Fruit fly (Drosophila melanogaster) whole organism, embryonic: ENCODE data around the gene ric8a.
A peak's percentile ranks its signal among the peaks of the same experiment; 100 is the strongest.

Source experiments
- Atf3 ChIP-seq: fragments of 200-800 bp; sonication (Bioruptor generic); optimal IDR thresholded peaks from 3 replicates; lab custom pipeline; 2016; ENCODE audit warnings: missing biosample characterization, missing genetic modification characterization
- BtbVII ChIP-seq: fragments of 200-800 bp; sonication (Bioruptor generic); optimal IDR thresholded peaks from 3 replicates; lab custom pipeline; 2017; ENCODE audit warnings: missing biosample characterization, mild to moderate bottlenecking, missing genetic modification characterization
- CG1233 ChIP-seq: fragments of 200-800 bp; sonication (Bioruptor generic); optimal IDR thresholded peaks from 4 replicates; lab custom pipeline; 2018; ENCODE audit warnings: missing biosample characterization, mild to moderate bottlenecking, missing genetic modification characterization
- CG12659 ChIP-seq: fragments of 200-800 bp; sonication (Bioruptor generic); optimal IDR thresholded peaks from 3 replicates; lab custom pipeline; 2017; ENCODE audit warnings: mild to moderate bottlenecking, missing biosample characterization, missing genetic modification reagents, missing genetic modification characterization
- CG12744 ChIP-seq: fragments of 200-800 bp; sonication (Bioruptor generic); optimal IDR thresholded peaks from 2 replicates; lab custom pipeline; 2016; ENCODE audit warnings: missing biosample characterization, missing genetic modification characterization
- CG14014 ChIP-seq: fragments of 200-800 bp; sonication (Bioruptor generic); IDR thresholded peaks from 2 replicates; pipeline ENCODE4 v1.3.6; 2022; ENCODE audit warnings: missing biosample characterization, missing genetic modification characterization
- CG1603 ChIP-seq: fragments of 200-800 bp; sonication (Bioruptor generic); optimal IDR thresholded peaks from 2 replicates; lab custom pipeline; 2019; ENCODE audit warnings: missing biosample characterization, mild to moderate bottlenecking, missing genetic modification characterization, moderate library complexity
- CG17361 ChIP-seq: fragments of 200-800 bp; sonication (Bioruptor generic); IDR thresholded peaks from 3 replicates; pipeline ENCODE4 v1.3.6; 2022; ENCODE audit warnings: missing biosample characterization, missing genetic modification characterization
- CG18011 ChIP-seq: fragments of 200-800 bp; sonication (Bioruptor generic); optimal IDR thresholded peaks from 2 replicates; lab custom pipeline; 2017; ENCODE audit warnings: missing biosample characterization, missing genetic modification characterization, mild to moderate bottlenecking, moderate library complexity, missing genotype
- CG18599 ChIP-seq: fragments of 200-800 bp; sonication (Bioruptor generic); optimal IDR thresholded peaks from 3 replicates; lab custom pipeline; 2017; ENCODE audit warnings: missing biosample characterization, missing genetic modification characterization, mild to moderate bottlenecking, moderate library complexity, missing genetic modification reagents
- CG30403 ChIP-seq: fragments of 200-800 bp; sonication (Bioruptor generic); optimal IDR thresholded peaks from 3 replicates; lab custom pipeline; 2016; ENCODE audit warnings: missing biosample characterization, missing genetic modification characterization
- CG8765 ChIP-seq: fragments of 200-800 bp; sonication (Bioruptor generic); IDR thresholded peaks from 2 replicates; pipeline ENCODE4 v1.3.6; 2022; ENCODE audit warnings: missing biosample characterization, missing genetic modification characterization
- CG9727 ChIP-seq: fragments of 200-800 bp; sonication (Bioruptor generic); optimal IDR thresholded peaks from 3 replicates; lab custom pipeline; 2017; ENCODE audit warnings: missing biosample characterization, mild to moderate bottlenecking, missing genetic modification characterization
- CG9817 ChIP-seq: fragments of 200-800 bp; sonication (Bioruptor generic); optimal IDR thresholded peaks from 2 replicates; lab custom pipeline; 2018; ENCODE audit warnings: missing biosample characterization, mild to moderate bottlenecking, missing genetic modification characterization, moderate library complexity
- CG9932 ChIP-seq: fragments of 200-800 bp; sonication (Bioruptor generic); IDR thresholded peaks from 2 replicates; pipeline ENCODE4 v1.3.6; 2022; ENCODE audit warnings: missing biosample characterization, missing genetic modification characterization
- CHES-1-like ChIP-seq: fragments of 200-800 bp; sonication (Bioruptor generic); optimal IDR thresholded peaks from 2 replicates; lab custom pipeline; 2016; ENCODE audit warnings: missing biosample characterization, missing genetic modification characterization
- D19A ChIP-seq: fragments of 200-800 bp; optimal IDR thresholded peaks from 3 replicates; lab custom pipeline; 2019; ENCODE audit warnings: missing biosample characterization, mild to moderate bottlenecking, missing genetic modification characterization, moderate library complexity
- D19B ChIP-seq: fragments of 200-800 bp; sonication (Bioruptor generic); optimal IDR thresholded peaks from 2 replicates; lab custom pipeline; 2017; ENCODE audit warnings: missing biosample characterization, mild to moderate bottlenecking, missing genetic modification characterization
- Dbx ChIP-seq: fragments of 200-800 bp; sonication (Bioruptor generic); IDR thresholded peaks from 3 replicates; pipeline ENCODE4 v1.3.6; 2022; ENCODE audit warnings: missing biosample characterization, missing genetic modification characterization
- Fer3 ChIP-seq: fragments of 200-800 bp; sonication (Bioruptor generic); optimal IDR thresholded peaks from 2 replicates; lab custom pipeline; 2018; ENCODE audit warnings: missing biosample characterization, mild to moderate bottlenecking, missing genetic modification characterization, moderate library complexity
- HHEX ChIP-seq: fragments of 200-800 bp; sonication (Bioruptor generic); optimal IDR thresholded peaks from 3 replicates; lab custom pipeline; 2017; ENCODE audit warnings: missing biosample characterization, mild to moderate bottlenecking, missing genetic modification characterization, missing genetic modification reagents
- HmgD ChIP-seq: fragments of 200-800 bp; sonication (Bioruptor generic); optimal IDR thresholded peaks from 3 replicates; lab custom pipeline; 2016; ENCODE audit warnings: missing biosample characterization, missing genetic modification characterization
- Hr51 ChIP-seq, 2 experiments: fragments of 200-800 bp; sonication (Bioruptor generic); optimal IDR thresholded peaks; 2 replicates in 1 of 2; 3 replicates in 1 of 2; lab custom pipeline; 2016 to 2018; ENCODE audit warnings: missing biosample characterization in 2 of 2, missing genetic modification characterization in 2 of 2, mild to moderate bottlenecking in 1 of 2, moderate library complexity in 1 of 2
- Hr78 ChIP-seq, 2 experiments: fragments of 200-800 bp in 1 of 2; fragments of >200 bp in 1 of 2; sonication (Bioruptor generic) in 1 of 2; optimal IDR thresholded peaks; 2 replicates each; lab custom pipeline; 2017 to 2019; ENCODE audit warnings: missing biosample characterization in 2 of 2, missing genetic modification characterization in 2 of 2, mild to moderate bottlenecking in 1 of 2, moderate library complexity in 1 of 2
- Lpt ChIP-seq: fragments of >200 bp; optimal IDR thresholded peaks from 2 replicates; lab custom pipeline; 2018; ENCODE audit warnings: missing biosample characterization, missing genetic modification characterization
- Med ChIP-seq: fragments of 200-800 bp; sonication (Bioruptor generic); peaks from one replicate; lab custom pipeline; 2016; ENCODE audit warnings: missing biosample characterization, missing genetic modification characterization, mild to moderate bottlenecking, inconsistent platforms, moderate library complexity
- Poxn ChIP-seq: fragments of 200-800 bp; sonication (Bioruptor generic); IDR thresholded peaks from 2 replicates; pipeline ENCODE4 v1.3.6; 2022; ENCODE audit warnings: missing biosample characterization, missing genetic modification characterization
- Six4 ChIP-seq: fragments of 200-800 bp; sonication (Bioruptor generic); optimal IDR thresholded peaks from 2 replicates; lab custom pipeline; 2016; ENCODE audit warnings: missing biosample characterization, missing genetic modification characterization
- Sox100B ChIP-seq: fragments of 200-800 bp; sonication (Bioruptor generic); optimal IDR thresholded peaks from 3 replicates; lab custom pipeline; 2018; ENCODE audit warnings: missing biosample characterization, mild to moderate bottlenecking, missing genetic modification characterization
- Ssrp ChIP-seq: fragments of 200-800 bp; sonication (Bioruptor generic); optimal IDR thresholded peaks from 2 replicates; lab custom pipeline; 2018; ENCODE audit warnings: missing biosample characterization, mild to moderate bottlenecking, missing genetic modification characterization, moderate library complexity
- Xbp1 ChIP-seq: fragments of 200-800 bp; sonication (Bioruptor generic); optimal IDR thresholded peaks from 3 replicates; lab custom pipeline; 2016; ENCODE audit warnings: missing biosample characterization, mild to moderate bottlenecking, missing genetic modification characterization
- al ChIP-seq: fragments of 200-800 bp; sonication (Bioruptor generic); IDR thresholded peaks from 2 replicates; pipeline ENCODE4 v1.3.6; 2022; ENCODE audit warnings: missing biosample characterization, missing genetic modification characterization
- az2 ChIP-seq: fragments of 200-800 bp; sonication (Bioruptor generic); optimal IDR thresholded peaks from 3 replicates; lab custom pipeline; 2016; ENCODE audit warnings: missing biosample characterization, missing genetic modification characterization
- chif ChIP-seq, 2 experiments: fragments of 200-800 bp; sonication (Bioruptor generic); optimal IDR thresholded peaks; 3 replicates each; lab custom pipeline; 2016; ENCODE audit warnings: missing biosample characterization in 2 of 2, missing genetic modification characterization in 2 of 2
- croc ChIP-seq: fragments of 200-800 bp; sonication (Bioruptor generic); conservative IDR thresholded peaks from 3 replicates; pipeline ENCODE4 v1.3.6; 2022; ENCODE audit warnings: missing biosample characterization, missing genetic modification characterization
- fd64A ChIP-seq: fragments of 200-800 bp; sonication (Bioruptor generic); optimal IDR thresholded peaks from 3 replicates; lab custom pipeline; 2018; ENCODE audit warnings: missing biosample characterization, mild to moderate bottlenecking, missing genetic modification characterization
- ftz-f1 ChIP-seq: fragments of 200-800 bp; sonication (Bioruptor generic); optimal IDR thresholded peaks from 2 replicates; lab custom pipeline; 2016; ENCODE audit warnings: missing biosample characterization, missing genetic modification characterization
- gem ChIP-seq: fragments of 200-800 bp; sonication (Bioruptor generic); optimal IDR thresholded peaks from 2 replicates; lab custom pipeline; 2019; ENCODE audit warnings: missing biosample characterization, mild to moderate bottlenecking, missing genetic modification characterization, moderate library complexity
- grn ChIP-seq: fragments of 200-800 bp; sonication (Bioruptor generic); optimal IDR thresholded peaks from 3 replicates; lab custom pipeline; 2017; ENCODE audit warnings: missing biosample characterization, missing genetic modification characterization
- ham ChIP-seq: fragments of 200-800 bp; sonication (Bioruptor generic); IDR thresholded peaks from 2 replicates; pipeline ENCODE4 v1.3.6; 2022; ENCODE audit warnings: missing biosample characterization, missing genetic modification characterization
- jumu ChIP-seq: fragments of 200-800 bp; sonication (Bioruptor generic); optimal IDR thresholded peaks from 3 replicates; lab custom pipeline; 2016; ENCODE audit warnings: missing biosample characterization, missing genetic modification characterization
- klu ChIP-seq: fragments of 200-800 bp; sonication (Bioruptor generic); IDR thresholded peaks from 2 replicates; pipeline ENCODE4 v1.3.6; 2022; ENCODE audit warnings: missing biosample characterization, missing genetic modification characterization
- ranshi ChIP-seq: fragments of 200-800 bp; sonication (Bioruptor generic); IDR thresholded peaks from 2 replicates; pipeline ENCODE4 v1.3.6; 2022; ENCODE audit warnings: missing biosample characterization, missing genetic modification characterization
- salm ChIP-seq: fragments of 200-800 bp; sonication (Bioruptor generic); optimal IDR thresholded peaks from 2 replicates; lab custom pipeline; 2018; ENCODE audit warnings: missing biosample characterization, mild to moderate bottlenecking, missing genetic modification characterization
- sd ChIP-seq: fragments of 200-800 bp; sonication (Bioruptor generic); optimal IDR thresholded peaks from 3 replicates; lab custom pipeline; 2018; ENCODE audit warnings: missing biosample characterization, mild to moderate bottlenecking, missing genetic modification characterization, moderate library complexity
- sens-2 ChIP-seq: fragments of 200-800 bp; sonication (Bioruptor generic); IDR thresholded peaks from 2 replicates; pipeline ENCODE4 v1.3.6; 2022; ENCODE audit warnings: missing biosample characterization, missing genetic modification characterization
- sima ChIP-seq: fragments of 200-800 bp; sonication (Bioruptor generic); optimal IDR thresholded peaks from 2 replicates; lab custom pipeline; 2016; ENCODE audit warnings: missing biosample characterization, missing genetic modification characterization
- tgo ChIP-seq: fragments of 200-800 bp; sonication (Bioruptor generic); IDR thresholded peaks from 3 replicates; pipeline ENCODE4 v1.3.6; 2022; ENCODE audit warnings: missing biosample characterization, missing genetic modification characterization
- tup ChIP-seq: fragments of 200-800 bp; sonication (Bioruptor generic); optimal IDR thresholded peaks from 2 replicates; lab custom pipeline; 2016; ENCODE audit warnings: missing biosample characterization, mild to moderate bottlenecking, missing genetic modification characterization, moderate library complexity
- wor ChIP-seq: fragments of 200-800 bp; sonication (Bioruptor generic); IDR thresholded peaks from 2 replicates; pipeline ENCODE4 v1.3.6; 2022; ENCODE audit warnings: missing biosample characterization, missing genetic modification characterization

The ric8a gene

dm6 chrX:9297661-9298433 is 41.9 kb downstream of the ric8a start:
- TF ChIP-seq CG1603 (tag; lab: Kevin White, UChicago) (no peak), CG30403 (GFP tag; lab: Kevin White, UChicago) (peak; percentile 26), Fer3 (tag; lab: Kevin White, UChicago) (no peak), ranshi (GFP tag; lab: Robert Waterston, UW) (no peak), jumu (GFP tag; lab: Kevin White, UChicago) (no peak), BtbVII (GFP tag; lab: Kevin White, UChicago) (no peak), HHEX (GFP tag; lab: Kevin White, UChicago) (no peak), gem (tag; lab: Kevin White, UChicago) (peak; percentile 53), CG18599 (GFP tag; lab: Kevin White, UChicago) (no peak), CG12659 (GFP tag; lab: Kevin White, UChicago) (no peak), D19A (peak; percentile 22), CG14014 (no peak), CG9817 (tag; lab: Kevin White, UChicago) (peak; percentile 12), az2 (GFP tag; lab: Kevin White, UChicago) (no peak), HmgD (GFP tag; lab: Kevin White, UChicago) (no peak), sd (tag; lab: Kevin White, UChicago) (no peak), Ssrp (tag; lab: Kevin White, UChicago) (no peak), Atf3 (GFP tag; lab: Kevin White, UChicago) (no peak), ham (no peak), chif (GFP tag; optimal IDR thresholded peaks at IDR 0.05; lab: Kevin White, UChicago) (no peak), CHES-1-like (GFP tag; lab: Kevin White, UChicago) (no peak), CG9932 (peak; percentile 58), Lpt (GFP tag; lab: Kevin White, UChicago) (no peak), tgo (GFP tag; lab: Robert Waterston, UW) (no peak), sens-2 (GFP tag; lab: Robert Waterston, UW) (no peak), Xbp1 (no peak), grn (GFP tag; lab: Kevin White, UChicago) (no peak), CG17361 (GFP tag; lab: Robert Waterston, UW) (0 out of 3 replicates have a peak, but pooled peaks have one; percentile 20), wor (GFP tag; lab: Robert Waterston, UW) (no peak), al (0 out of 2 replicates have a peak, but pooled peaks have one; percentile 18), salm (tag; lab: Kevin White, UChicago) (no peak), sima (GFP tag; lab: Kevin White, UChicago) (no peak), Hr51 (GFP tag; optimal IDR thresholded peaks at IDR 0.05; lab: Kevin White, UChicago) (peak in 1 of 2 experiments; percentile 30), CG8765 (GFP tag; lab: Robert Waterston, UW) (no peak), Hr78 (GFP tag; optimal IDR thresholded peaks at IDR 0.05; lab: Kevin White, UChicago) (no peak), Six4 (GFP tag; lab: Kevin White, UChicago) (no peak), klu (no peak), Dbx (GFP tag; lab: Robert Waterston, UW) (0 out of 3 replicates have a peak, but pooled peaks have one; percentile 25), Med (GFP tag; lab: Kevin White, UChicago) (peak; percentile 78), CG9727 (peak; percentile 9), croc (no peak), Poxn (GFP tag; lab: Robert Waterston, UW) (no peak), CG18011 (GFP tag; lab: Kevin White, UChicago) (no peak), tup (GFP tag; lab: Kevin White, UChicago) (no peak), fd64A (GFP tag; lab: Kevin White, UChicago) (no peak), CG1233 (GFP tag; lab: Kevin White, UChicago) (no peak), CG12744 (GFP tag; lab: Kevin White, UChicago) (no peak), ftz-f1 (no peak), Sox100B (GFP tag; lab: Kevin White, UChicago) (peak; percentile 2), D19B (GFP tag; lab: Kevin White, UChicago) (peak; percentile 53)
